Fruit fly (Drosophila melanogaster): ENCODE data around the gene Prosbeta7.
A peak's percentile ranks its signal among the peaks of the same experiment; 100 is the strongest.

The Prosbeta7 gene

DNA sequence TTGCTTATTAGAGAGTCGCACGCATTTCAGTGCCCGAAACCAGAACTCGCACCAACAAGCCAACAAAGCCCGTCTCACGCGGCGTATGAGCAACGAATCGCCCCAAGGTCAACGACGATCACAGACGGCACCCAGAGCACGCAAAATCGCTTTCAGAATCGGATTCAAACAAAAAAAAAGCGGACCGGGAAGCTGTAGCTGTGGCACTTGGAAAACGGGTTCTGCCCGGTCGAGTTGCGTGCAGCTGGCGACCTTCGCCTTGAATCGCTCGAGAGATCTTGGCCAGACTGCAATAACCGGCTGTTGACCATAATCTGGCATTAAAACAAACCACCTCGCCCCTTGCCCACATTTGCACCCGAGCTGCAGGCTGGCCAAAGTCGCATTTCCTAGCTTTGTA lies 5.2 kb upstream of the Prosbeta7 start (continued):
- TF ChIP-seq CkIIα-i1 (GFP tag; IDR thresholded peaks at IDR 0.05) (no peak), sqz (GFP tag; optimal IDR thresholded peaks at IDR 0.05) (peak; percentile 83), CG13287 (GFP tag; IDR thresholded peaks at IDR 0.05; ENCODE audit: partially characterized antibody) (peak; percentile 37; the same call in 1 of the 2 replicates), sna (GFP tag; IDR thresholded peaks at IDR 0.05; ENCODE audit: partially characterized antibody) (0 out of 2 replicates have a peak, but pooled peaks have one; percentile 13), ftz-f1 (GFP tag; optimal IDR thresholded peaks at IDR 0.05) (peak; percentile 93), Sox100B (GFP tag; optimal IDR thresholded peaks at IDR 0.05) (no peak), dmrt11E (tag; optimal IDR thresholded peaks at IDR 0.05) (no peak), GATAe (GFP tag; conservative IDR thresholded peaks at IDR 0.05) (no peak), ERR (GFP tag; optimal IDR thresholded peaks at IDR 0.05) (no peak), Ada2b (GFP tag; IDR thresholded peaks at IDR 0.05) (no peak), esg (GFP tag; conservative IDR thresholded peaks at IDR 0.05) (no peak), zen (tag; optimal IDR thresholded peaks at IDR 0.05) (no peak), lbe (GFP tag; optimal IDR thresholded peaks at IDR 0.05) (no peak), CG14710 (tag; optimal IDR thresholded peaks at IDR 0.05) (no peak), hth (optimal IDR thresholded peaks at IDR 0.05) (no peak), CG2678 (tag; optimal IDR thresholded peaks at IDR 0.05) (no peak), pros (GFP tag; optimal IDR thresholded peaks at IDR 0.05) (peak; percentile 54), CG10147 (GFP tag; optimal IDR thresholded peaks at IDR 0.05) (no peak), Doc2 (GFP tag; IDR thresholded peaks at IDR 0.05) (no peak), CG12769 (tag; optimal IDR thresholded peaks at IDR 0.05) (peak; percentile 66), vvl (GFP tag; IDR thresholded peaks at IDR 0.05) (no peak), mld (GFP tag; IDR thresholded peaks at IDR 0.05; ENCODE audit: partially characterized antibody) (no peak), Oaz (GFP tag; IDR thresholded peaks at IDR 0.05) (no peak), nom (GFP tag; optimal IDR thresholded peaks at IDR 0.05) (peak; percentile 79), CHES-1-like (GFP tag; optimal IDR thresholded peaks at IDR 0.05) (no peak), CG16815 (GFP tag; optimal IDR thresholded peaks at IDR 0.05) (no peak), CG17385 (GFP tag; optimal IDR thresholded peaks at IDR 0.05) (no peak), tna (GFP tag; IDR thresholded peaks at IDR 0.05; ENCODE audit: partially characterized antibody) (no peak), rib (GFP tag; IDR thresholded peaks at IDR 0.05) (no peak), crol (GFP tag; IDR thresholded peaks at IDR 0.05) (peak; percentile 50; the same call in 1 of the 2 replicates), slou (GFP tag; optimal IDR thresholded peaks at IDR 0.05) (no peak), CG2875 (GFP tag; optimal IDR thresholded peaks at IDR 0.05) (no peak), CG6175 (GFP tag; IDR thresholded peaks at IDR 0.05) (peak; percentile 67), CG12071 (GFP tag; optimal IDR thresholded peaks at IDR 0.05) (no peak), CG8290 (GFP tag; optimal IDR thresholded peaks at IDR 0.05) (no peak), CG8290 (tag; optimal IDR thresholded peaks at IDR 0.05) (no peak), scrt (GFP tag; optimal IDR thresholded peaks at IDR 0.05) (no peak), gt (GFP tag; IDR thresholded peaks at IDR 0.05) (no peak)

DNA sequence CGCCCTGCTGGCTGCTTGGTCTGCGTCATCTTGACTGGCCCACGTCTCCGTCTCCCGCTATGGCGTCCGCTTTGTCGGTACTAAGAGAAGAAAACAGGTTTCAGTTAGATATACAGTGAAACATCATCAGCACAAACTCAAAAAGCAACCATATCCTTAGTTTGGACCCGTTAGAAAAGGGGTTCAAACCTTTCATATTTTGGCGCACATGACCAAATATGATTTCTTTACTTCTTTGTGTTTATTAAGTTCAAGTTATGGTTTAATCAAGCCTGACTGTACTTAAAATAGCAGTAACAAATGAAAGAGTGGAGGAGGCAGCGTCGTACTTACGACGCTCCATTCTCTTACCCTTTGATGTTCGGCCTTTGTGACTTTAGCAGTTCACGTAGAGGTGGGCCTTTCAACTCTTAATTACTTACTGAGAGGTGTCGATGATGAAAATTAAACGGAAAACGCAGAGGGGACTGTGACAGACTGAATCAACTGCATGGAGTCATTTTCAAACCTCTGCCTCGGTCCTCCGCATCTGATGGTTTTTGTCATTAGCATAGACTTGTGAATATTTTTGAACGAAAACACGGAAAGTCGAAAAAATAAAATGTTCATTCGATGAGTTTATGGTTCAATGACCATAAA lies 3.6 kb upstream of the Prosbeta7 start:
- TF ChIP-seq gt (GFP tag; IDR thresholded peaks at IDR 0.05) (peak; percentile 40; the same call in 1 of the 2 replicates), fd3F (GFP tag; optimal IDR thresholded peaks at IDR 0.05) (peak; percentile 71), zfh2 (GFP tag; optimal IDR thresholded peaks at IDR 0.05) (peak; percentile 86), seq (GFP tag; IDR thresholded peaks at IDR 0.05) (peak; percentile 73), fd102C (GFP tag; optimal IDR thresholded peaks at IDR 0.05) (no peak), CG10267 (tag; optimal IDR thresholded peaks at IDR 0.05) (peak; percentile 66), Usf (GFP tag; optimal IDR thresholded peaks at IDR 0.05) (peak; percentile 46), exex (tag; optimal IDR thresholded peaks at IDR 0.05) (peak; percentile 20), al (GFP tag; IDR thresholded peaks at IDR 0.05) (peak; percentile 86), CkIIα-i1 (GFP tag; IDR thresholded peaks at IDR 0.05) (peak; percentile 66; the same call in 1 of the 2 replicates), nmo (GFP tag; optimal IDR thresholded peaks at IDR 0.05) (peak; percentile 81), gsb-n (tag; optimal IDR thresholded peaks at IDR 0.05) (peak; percentile 56), CG14667 (GFP tag; IDR thresholded peaks at IDR 0.05) (peak; percentile 68; the same call in 1 of the 2 replicates), CG15073 (GFP tag; optimal IDR thresholded peaks at IDR 0.05) (peak; percentile 11), CG15269 (tag; optimal IDR thresholded peaks at IDR 0.05) (peak; percentile 82), onecut (GFP tag; IDR thresholded peaks at IDR 0.05) (peak; percentile 71)
